Fruit fly (Drosophila melanogaster) whole organism, pupa: ENCODE data around the gene CG31457.

Experiments used
- CG32121 ChIP-seq: fragments of 200-800 bp; sonication (Bioruptor generic); IDR thresholded peaks from 2 replicates; pipeline ENCODE4 v1.3.6; 2022; ENCODE audit warnings: missing biosample characterization, missing genetic modification characterization
- CG8301 ChIP-seq: fragments of 200-800 bp; sonication (Bioruptor generic); optimal IDR thresholded peaks from 2 replicates; lab custom pipeline; 2018; ENCODE audit warnings: missing biosample characterization, mild to moderate bottlenecking, missing genetic modification characterization
- D1 ChIP-seq: fragments of 200-800 bp; sonication (Bioruptor generic); optimal IDR thresholded peaks from 2 replicates; lab custom pipeline; 2018; ENCODE audit warnings: missing biosample characterization, mild to moderate bottlenecking, missing genetic modification characterization, moderate library complexity
- EcR ChIP-seq: fragments of 200-800 bp; sonication (Bioruptor generic); optimal IDR thresholded peaks from 3 replicates; lab custom pipeline; 2019; ENCODE audit warnings: missing biosample characterization, missing genetic modification characterization, mild to moderate bottlenecking, moderate library complexity, missing genetic modification reagents
- rn ChIP-seq: fragments of 200-800 bp; sonication (Bioruptor generic); IDR thresholded peaks from 2 replicates; pipeline ENCODE4 v1.3.6; 2022; ENCODE audit warnings: missing biosample characterization, missing genetic modification characterization

dm6 chr3R:23130884-23131283 lies 3.1 kb upstream of the CG31457 start:
- TF ChIP-seq D1 (tag; lab: Kevin White, UChicago) (no peak), CG8301 (tag; lab: Kevin White, UChicago) (no peak), CG32121 (no peak), EcR (GFP tag; lab: Kevin White, UChicago) (no peak), rn (GFP tag; lab: Robert Waterston, UW) (no peak)
